Fruit fly (Drosophila melanogaster): ENCODE results near the gene MFS3.
A peak's percentile ranks its signal among the peaks of the same experiment; 100 is the strongest.

The MFS3 gene

dm6 chr2L:1121942-1122710, 20.9 kb upstream of the MFS3 start (continued):
- TF ChIP-seq bsh (GFP tag; optimal IDR thresholded peaks at IDR 0.05): peak in 1 of 2 experiments; percentile 22
- TF ChIP-seq CG6254 (GFP tag; optimal IDR thresholded peaks at IDR 0.05): no peak
- peak; percentile 35 for TF ChIP-seq CG10543 (GFP tag; optimal IDR thresholded peaks at IDR 0.05)
- no peak for TF ChIP-seq CG11723 (GFP tag; optimal IDR thresholded peaks at IDR 0.05)
- TF ChIP-seq amos (GFP tag; IDR thresholded peaks at IDR 0.05; ENCODE audit: partially characterized antibody): no peak
- TF ChIP-seq ATbp (GFP tag; optimal IDR thresholded peaks at IDR 0.05): peak; percentile 42
- peak in 1 of 2 experiments; percentile 15 for TF ChIP-seq Hr51 (GFP tag; optimal IDR thresholded peaks at IDR 0.05)
- TF ChIP-seq gem (tag; optimal IDR thresholded peaks at IDR 0.05): peak; percentile 14
- 0 out of 2 replicates have a peak, but pooled peaks have one; percentile 4 for TF ChIP-seq CG17612 (GFP tag; IDR thresholded peaks at IDR 0.05)
- peak; percentile 4 for TF ChIP-seq CG2712 (tag; optimal IDR thresholded peaks at IDR 0.05)
- no peak for TF ChIP-seq scrt (GFP tag; optimal IDR thresholded peaks at IDR 0.05)
- peak; percentile 0 for TF ChIP-seq CG2875 (GFP tag; optimal IDR thresholded peaks at IDR 0.05)
- peak; percentile 37 for TF ChIP-seq CG11504 (tag; optimal IDR thresholded peaks at IDR 0.05)
- no peak for TF ChIP-seq Dp (GFP tag; optimal IDR thresholded peaks at IDR 0.05)
- TF ChIP-seq sens (GFP tag): peak; percentile 68
- peak; percentile 15 for TF ChIP-seq oc (tag; optimal IDR thresholded peaks at IDR 0.05)
- TF ChIP-seq wek (GFP tag; optimal IDR thresholded peaks at IDR 0.05): peak; percentile 25
- peak; percentile 33 for TF ChIP-seq Ets65A (GFP tag)
- TF ChIP-seq Sox100B (GFP tag; optimal IDR thresholded peaks at IDR 0.05): peak; percentile 30
- TF ChIP-seq Blimp-1 (GFP tag; optimal IDR thresholded peaks at IDR 0.05): peak; percentile 16
- TF ChIP-seq D19A (tag; optimal IDR thresholded peaks at IDR 0.05): peak; percentile 76
- peak; percentile 46 for TF ChIP-seq abd-A (tag; optimal IDR thresholded peaks at IDR 0.05)
- TF ChIP-seq sug (tag; optimal IDR thresholded peaks at IDR 0.05): peak; percentile 9
- no peak for TF ChIP-seq CG11247 (GFP tag; IDR thresholded peaks at IDR 0.05)
- TF ChIP-seq CG12769 (tag; optimal IDR thresholded peaks at IDR 0.05): peak; percentile 83
- TF ChIP-seq CG17359 (tag; optimal IDR thresholded peaks at IDR 0.05): peak; percentile 27
- TF ChIP-seq Dip3 (GFP tag; optimal IDR thresholded peaks at IDR 0.05): no peak
- TF ChIP-seq CG16863 (GFP tag; optimal IDR thresholded peaks at IDR 0.05): peak; percentile 0
- TF ChIP-seq CG1603 (tag; optimal IDR thresholded peaks at IDR 0.05): peak; percentile 29
- peak; percentile 87; the same call in 2 of the 4 replicates for TF ChIP-seq chinmo (GFP tag; IDR thresholded peaks at IDR 0.05; ENCODE audit: partially characterized antibody)
- no peak for TF ChIP-seq ewg (GFP tag; optimal IDR thresholded peaks at IDR 0.05)
- TF ChIP-seq CG17361 (GFP tag; IDR thresholded peaks at IDR 0.05): 0 out of 3 replicates have a peak, but pooled peaks have one; percentile 32
- TF ChIP-seq Med (GFP tag): peak; percentile 63
- TF ChIP-seq HmgZ (tag; optimal IDR thresholded peaks at IDR 0.05): peak; percentile 13

- TF ChIP-seq sob (GFP tag; IDR thresholded peaks at IDR 0.05) (no peak), sd (tag; optimal IDR thresholded peaks at IDR 0.05) (peak; percentile 80), CG17912 (GFP tag; optimal IDR thresholded peaks at IDR 0.05) (no peak), Ets65A (GFP tag) (peak; percentile 61), ab (GFP tag; optimal IDR thresholded peaks at IDR 0.05) (no peak), CG13894 (tag; optimal IDR thresholded peaks at IDR 0.05) (peak; percentile 37), tio (GFP tag; optimal IDR thresholded peaks at IDR 0.05) (no peak)
These were observed 20.4 kb upstream of the MFS3 start for dm6 chr2L:1122711-1122960.
